Fruit fly (Drosophila melanogaster): ENCODE data around the gene CadN.

Gene CadN

dm6 chr2L:17778287-17778762 lies at the start of gene CadN (continued):
- TF ChIP-seq NfI (GFP tag; optimal IDR thresholded peaks at IDR 0.05) (no peak), Oaz (GFP tag; IDR thresholded peaks at IDR 0.05) (no peak), org-1 (GFP tag; optimal IDR thresholded peaks at IDR 0.05) (no peak), CG14667 (GFP tag; IDR thresholded peaks at IDR 0.05) (no peak), Hr78 (GFP tag; optimal IDR thresholded peaks at IDR 0.05) (no peak), CG2120 (GFP tag; optimal IDR thresholded peaks at IDR 0.05) (peak; percentile 8), Hmx (GFP tag; optimal IDR thresholded peaks at IDR 0.05) (no peak), az2 (GFP tag; optimal IDR thresholded peaks at IDR 0.05) (peak; percentile 22), CG7963 (GFP tag; IDR thresholded peaks at IDR 0.05; ENCODE audit: partially characterized antibody) (no peak), h (optimal IDR thresholded peaks at IDR 0.05) (no peak), sim (GFP tag; IDR thresholded peaks at IDR 0.05) (no peak), CG8924 (tag; optimal IDR thresholded peaks at IDR 0.05) (no peak), CG13624 (GFP tag; optimal IDR thresholded peaks at IDR 0.05) (no peak), en (GFP tag; optimal IDR thresholded peaks at IDR 0.05) (no peak), CG34376 (GFP tag; optimal IDR thresholded peaks at IDR 0.05) (no peak), CG6683 (GFP tag; optimal IDR thresholded peaks at IDR 0.05) (no peak), CG32767 (GFP tag; IDR thresholded peaks at IDR 0.05) (no peak), CG2199 (GFP tag; IDR thresholded peaks at IDR 0.05) (0 out of 3 replicates have a peak, but pooled peaks have one; percentile 19), CG9876 (GFP tag; optimal IDR thresholded peaks at IDR 0.05) (no peak), Oli (tag; optimal IDR thresholded peaks at IDR 0.05) (peak; percentile 37), CG14965 (GFP tag; optimal IDR thresholded peaks at IDR 0.05; ENCODE audit: borderline replicate concordance) (no peak), Ptx1 (GFP tag; IDR thresholded peaks at IDR 0.05) (0 out of 2 replicates have a peak, but pooled peaks have one; percentile 16), gce (GFP tag; IDR thresholded peaks at IDR 0.05) (0 out of 3 replicates have a peak, but pooled peaks have one; percentile 25), CG12104 (GFP tag; optimal IDR thresholded peaks at IDR 0.05) (no peak), chinmo (GFP tag; IDR thresholded peaks at IDR 0.05; ENCODE audit: partially characterized antibody) (no peak), Fer3 (tag; optimal IDR thresholded peaks at IDR 0.05) (no peak), CG7745 (tag; optimal IDR thresholded peaks at IDR 0.05) (no peak), sug (tag; optimal IDR thresholded peaks at IDR 0.05) (no peak), wek (GFP tag; optimal IDR thresholded peaks at IDR 0.05) (no peak), CG4730 (GFP tag; IDR thresholded peaks at IDR 0.05) (no peak), Xrp1 (GFP tag; IDR thresholded peaks at IDR 0.05) (no peak), CG32532 (GFP tag; IDR thresholded peaks at IDR 0.05) (no peak), tgo (GFP tag; IDR thresholded peaks at IDR 0.05) (no peak), Sry-β (GFP tag; optimal IDR thresholded peaks at IDR 0.05) (no peak), mirr (GFP tag; optimal IDR thresholded peaks at IDR 0.05) (no peak), nom (GFP tag; optimal IDR thresholded peaks at IDR 0.05) (peak; percentile 84), sna (GFP tag; IDR thresholded peaks at IDR 0.05; ENCODE audit: partially characterized antibody) (no peak), D19B (GFP tag; optimal IDR thresholded peaks at IDR 0.05) (no peak), row (GFP tag; IDR thresholded peaks at IDR 0.05) (no peak), Deaf1 (tag; optimal IDR thresholded peaks at IDR 0.05) (peak; percentile 87), BEAF-32 (GFP tag; optimal IDR thresholded peaks at IDR 0.05) (no peak), CG10431 (GFP tag; optimal IDR thresholded peaks at IDR 0.05) (no peak), CG2116 (GFP tag; optimal IDR thresholded peaks at IDR 0.05) (no peak), tio (GFP tag; optimal IDR thresholded peaks at IDR 0.05) (peak; percentile 28), HLH54F (GFP tag; optimal IDR thresholded peaks at IDR 0.05) (no peak), cwo (GFP tag; optimal IDR thresholded peaks at IDR 0.05) (no peak), cato (GFP tag; optimal IDR thresholded peaks at IDR 0.05; ENCODE audit: borderline replicate concordance) (no peak), CG32772 (GFP tag; IDR thresholded peaks at IDR 0.05) (no peak), Hand (GFP tag; optimal IDR thresholded peaks at IDR 0.05) (no peak), aop (GFP tag; IDR thresholded peaks at IDR 0.05) (no peak), CG3995 (GFP tag; optimal IDR thresholded peaks at IDR 0.05) (no peak)
